Worm (Caenorhabditis elegans): ENCODE results near the gene chtb-3.
A peak's percentile ranks its signal among the peaks of the same experiment; 100 is the strongest.

The chtb-3 gene

DNA sequence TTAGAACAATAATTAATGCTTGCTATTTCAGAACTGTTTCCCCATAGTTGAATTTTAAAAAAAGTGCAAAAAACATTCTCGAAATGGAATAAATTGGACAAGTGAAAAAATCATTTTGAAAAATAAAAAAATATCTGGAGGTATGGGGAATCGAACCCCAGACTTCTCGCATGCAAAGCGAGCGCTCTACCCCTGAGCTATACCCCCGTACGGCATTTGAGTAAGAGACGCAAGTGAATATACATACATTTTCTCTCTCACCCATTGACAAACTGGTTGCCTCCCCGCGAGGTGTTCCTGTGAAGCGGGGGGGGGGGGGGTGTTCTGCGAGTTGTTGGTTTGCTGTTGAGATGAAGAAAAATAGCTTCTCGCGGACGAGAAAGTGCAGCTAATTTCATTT, 27.3 kb downstream of the chtb-3 start (continued):
- peak; percentile 93 for TF ChIP-seq snpc-1.2 (GFP tag; IDR thresholded peaks at IDR 0.05)
- peak; percentile 64 for TF ChIP-seq set-16 (GFP tag; IDR thresholded peaks at IDR 0.05)
- no peak for TF ChIP-seq unc-39 (tag; optimal IDR thresholded peaks at IDR 0.05)
- TF ChIP-seq lin-38 (GFP tag; IDR thresholded peaks at IDR 0.05): peak; percentile 83
- TF ChIP-seq nhr-111 (GFP tag; optimal IDR thresholded peaks at IDR 0.05): peak; percentile 80
- TF ChIP-seq hmg-1.1 (GFP tag; IDR thresholded peaks at IDR 0.05): peak; percentile 95
- peak; percentile 97 for TF ChIP-seq F44E2.7 (GFP tag; IDR thresholded peaks at IDR 0.05)
- TF ChIP-seq ZK546.5 (tag; optimal IDR thresholded peaks at IDR 0.05): no peak
- peak; percentile 89 for TF ChIP-seq daf-19 (GFP tag; conservative IDR thresholded peaks at IDR 0.05)
- peak; percentile 27 for TF ChIP-seq dpl-1 (GFP tag; optimal IDR thresholded peaks at IDR 0.05)
- TF ChIP-seq D1046.2 (GFP tag; IDR thresholded peaks at IDR 0.05): peak; percentile 95
- no peak for TF ChIP-seq nhr-237 (tag; optimal IDR thresholded peaks at IDR 0.05)
- TF ChIP-seq rbr-2 (tag; optimal IDR thresholded peaks at IDR 0.05): peak; percentile 76
- TF ChIP-seq ceh-32 (tag; optimal IDR thresholded peaks at IDR 0.05; ENCODE audit: poor library complexity): no peak
- peak; percentile 36 for TF ChIP-seq ces-1 (GFP tag; optimal IDR thresholded peaks at IDR 0.05)
- peak; percentile 25 for TF ChIP-seq sdz-12 (GFP tag; optimal IDR thresholded peaks at IDR 0.05)
- peak; percentile 79 for TF ChIP-seq dmd-9 (GFP tag; IDR thresholded peaks at IDR 0.05)
- peak; percentile 62 for TF ChIP-seq dve-1 (tag; optimal IDR thresholded peaks at IDR 0.05; ENCODE audit: insufficient read depth)
- TF ChIP-seq mxl-2 (GFP tag; conservative IDR thresholded peaks at IDR 0.05): peak; percentile 78
- TF ChIP-seq egl-27 (tag; optimal IDR thresholded peaks at IDR 0.05): no peak
- TF ChIP-seq F26F4.8 (GFP tag; conservative IDR thresholded peaks at IDR 0.05): peak; percentile 90
- no peak for TF ChIP-seq ceh-82 (tag; optimal IDR thresholded peaks at IDR 0.05)
- peak; percentile 78 for TF ChIP-seq lin-29 (GFP tag; IDR thresholded peaks at IDR 0.05)
- TF ChIP-seq unc-130 (GFP tag; optimal IDR thresholded peaks at IDR 0.05): peak; percentile 10
- no peak for TF ChIP-seq nhr-11 (tag; optimal IDR thresholded peaks at IDR 0.05)
- no peak for TF ChIP-seq ztf-11 (tag; optimal IDR thresholded peaks at IDR 0.05)

DNA sequence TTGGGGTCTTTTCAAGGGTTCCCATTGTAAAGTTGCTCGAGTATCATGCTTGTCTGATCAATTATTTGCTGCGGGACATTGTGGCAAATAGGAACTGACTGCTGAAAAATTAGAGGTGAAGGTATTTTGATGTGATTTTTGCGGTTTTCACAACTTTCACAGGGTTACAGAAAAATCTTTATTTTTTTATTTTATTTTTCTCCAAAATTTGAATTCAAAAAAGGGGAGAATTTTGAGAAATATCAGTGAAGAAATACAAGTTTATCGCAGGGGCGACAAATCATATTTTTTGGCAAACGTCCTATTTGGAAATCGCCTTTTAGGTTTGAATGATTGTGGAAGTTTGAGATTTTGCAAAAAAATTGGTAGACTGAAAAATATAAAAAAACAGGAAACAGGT, 27.8 kb downstream of the chtb-3 start, which contains the start of gene lev-9:
TSS of gene lev-9 (minus strand) at position 101 of the 400 bp plus-strand sequence.
- TF ChIP-seq spr-1 (tag; optimal IDR thresholded peaks at IDR 0.05): no peak
- TF ChIP-seq tag-97 (GFP tag; IDR thresholded peaks at IDR 0.05): no peak
- no peak for TF ChIP-seq lin-13 (GFP tag; optimal IDR thresholded peaks at IDR 0.05)
- TF ChIP-seq fos-1 (tag; optimal IDR thresholded peaks at IDR 0.05): no peak
- TF ChIP-seq lin-39 (tag; optimal IDR thresholded peaks at IDR 0.05): no peak
- no peak for TF ChIP-seq madf-5 (GFP tag; IDR thresholded peaks at IDR 0.05)
- no peak for TF ChIP-seq ztf-7 (tag; optimal IDR thresholded peaks at IDR 0.05)
- TF ChIP-seq dmd-9 (GFP tag; IDR thresholded peaks at IDR 0.05): no peak

DNA sequence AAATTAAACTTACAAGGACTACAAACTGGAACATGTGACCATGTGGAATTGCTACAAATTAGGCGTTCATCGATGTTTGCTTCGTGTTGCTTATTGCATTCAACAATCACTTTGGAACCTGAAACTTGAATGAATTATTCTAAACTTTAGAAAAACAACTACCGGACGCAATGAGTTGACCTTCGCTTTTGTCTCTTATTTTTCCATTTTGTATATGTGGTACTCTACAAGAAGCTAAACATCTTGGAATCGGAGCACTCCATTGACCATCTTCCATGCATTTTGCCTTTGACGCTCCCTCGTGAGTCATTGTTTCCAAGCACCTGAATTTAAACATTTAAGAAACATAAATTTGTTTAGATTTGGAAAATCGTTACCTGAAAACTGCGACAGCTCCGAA, 30.4 kb downstream of the chtb-3 start:
- TF ChIP-seq aha-1 (tag) (peak; percentile 90), F26F4.8 (GFP tag; conservative IDR thresholded peaks at IDR 0.05) (no peak)

DNA sequence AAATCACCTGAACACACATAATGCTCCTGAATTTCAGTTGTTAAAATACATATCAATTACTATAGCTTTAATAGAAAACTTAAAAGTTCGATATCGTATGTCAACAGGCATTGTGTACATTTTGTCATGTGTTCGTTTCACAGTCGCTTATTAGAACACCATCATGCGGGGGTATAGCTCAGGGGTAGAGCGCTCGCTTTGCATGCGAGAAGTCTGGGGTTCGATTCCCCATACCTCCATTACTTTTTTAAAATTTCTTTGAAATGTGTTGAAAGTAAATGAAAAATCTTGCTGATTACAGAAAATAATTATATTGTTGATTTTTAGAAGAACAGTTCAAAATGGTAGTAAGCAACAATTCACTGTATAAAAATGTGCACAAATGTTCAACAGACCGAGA, 33.3 kb downstream of the chtb-3 start:
- TF ChIP-seq ZK546.5 (tag; optimal IDR thresholded peaks at IDR 0.05): no peak
- TF ChIP-seq dpl-1 (GFP tag; optimal IDR thresholded peaks at IDR 0.05): peak; percentile 35
- peak; percentile 13 for TF ChIP-seq nhr-77 (tag; optimal IDR thresholded peaks at IDR 0.05)
- no peak for TF ChIP-seq fos-1 (tag; optimal IDR thresholded peaks at IDR 0.05)
- TF ChIP-seq hif-1 (tag; optimal IDR thresholded peaks at IDR 0.05): no peak
- no peak for TF ChIP-seq ces-1 (GFP tag; optimal IDR thresholded peaks at IDR 0.05)
- no peak for TF ChIP-seq mxl-2 (GFP tag; conservative IDR thresholded peaks at IDR 0.05)
- TF ChIP-seq aha-1 (tag): peak; percentile 81
- TF ChIP-seq ZK337.2 (GFP tag; IDR thresholded peaks at IDR 0.05): peak; percentile 75; the same call in 1 of the 2 replicates
- peak; percentile 93 for TF ChIP-seq egl-43 (GFP tag; IDR thresholded peaks at IDR 0.05)
- TF ChIP-seq php-3 (GFP tag; IDR thresholded peaks at IDR 0.05): peak; percentile 62; the same call in 1 of the 2 replicates
- TF ChIP-seq madf-9 (GFP tag; conservative IDR thresholded peaks at IDR 0.05): peak; percentile 57; the same call in 1 of the 2 replicates
- TF ChIP-seq ceh-44 (GFP tag; IDR thresholded peaks at IDR 0.05): 0 out of 2 replicates have a peak, but pooled peaks have one; percentile 34
- peak; percentile 50 for TF ChIP-seq T20F7.1 (GFP tag; optimal IDR thresholded peaks at IDR 0.05)
- no peak for TF ChIP-seq snpc-4 (tag; optimal IDR thresholded peaks at IDR 0.05)
- peak; percentile 17 for TF ChIP-seq attf-4 (tag; optimal IDR thresholded peaks at IDR 0.05)
- TF ChIP-seq nhr-76 (tag; optimal IDR thresholded peaks at IDR 0.05): no peak
- TF ChIP-seq arid-1 (GFP tag; conservative IDR thresholded peaks at IDR 0.05): peak; percentile 77
- no peak for TF ChIP-seq zag-1 (tag; optimal IDR thresholded peaks at IDR 0.05)
- peak; percentile 77; the same call in 1 of the 2 replicates for TF ChIP-seq D1046.2 (GFP tag; IDR thresholded peaks at IDR 0.05)
- no peak for TF ChIP-seq set-16 (GFP tag; IDR thresholded peaks at IDR 0.05)
- TF ChIP-seq lin-38 (GFP tag; IDR thresholded peaks at IDR 0.05): no peak
